Worm (Caenorhabditis elegans) whole organism, L4 larva: ENCODE data around the gene Y43F8A.1.

Experiments
- D1046.2 ChIP-seq: fragments of 200-800 bp; sonication (Bioruptor generic); IDR thresholded peaks from 2 replicates; pipeline ENCODE4 v1.3.6; 2022; ENCODE audit warnings: missing genetic modification characterization, missing compliant biosample characterization
- F10B5.3 ChIP-seq: sonication (generic microtip); optimal IDR thresholded peaks from 2 replicates; lab custom pipeline; 2016; ENCODE audit warnings: mild to moderate bottlenecking, missing genetic modification characterization, missing compliant biosample characterization
- F44E2.7 ChIP-seq: fragments of 200-800 bp; sonication (Bioruptor generic); IDR thresholded peaks from 2 replicates; pipeline ENCODE4 v2.1.2; 2022; ENCODE audit warnings: missing genetic modification characterization, missing compliant biosample characterization
- F49E8.2 ChIP-seq: sonication (generic microtip); optimal IDR thresholded peaks from 2 replicates; lab custom pipeline; 2016; ENCODE audit warnings: missing compliant biosample characterization, mild to moderate bottlenecking, missing genetic modification characterization, borderline replicate concordance
- Y105C5A.15 ChIP-seq: fragments of 200-800 bp; sonication (Bioruptor generic); IDR thresholded peaks from 2 replicates; pipeline ENCODE4 v1.3.6; 2022; ENCODE audit warnings: missing genetic modification characterization, missing compliant biosample characterization
- Y75B8A.6 ChIP-seq: fragments of 200-800 bp; sonication (Bioruptor generic); IDR thresholded peaks from 2 replicates; pipeline ENCODE4 v1.3.6; 2022; ENCODE audit warnings: missing genetic modification reagents, missing genetic modification characterization, missing compliant biosample characterization
- ZK546.5 ChIP-seq, 2 experiments: sonication (generic microtip); optimal IDR thresholded peaks; 2 replicates each; lab custom pipeline; 2017; ENCODE audit warnings: missing biosample characterization in 2 of 2, missing genetic modification characterization in 2 of 2
- ama-1 ChIP-seq: fragments of 150-350 bp; optimal IDR thresholded peaks from 2 replicates; lab custom pipeline; 2014; ENCODE audit warnings: inconsistent platforms, mixed read lengths
- arid-1 ChIP-seq: fragments of 200-800 bp; sonication (Bioruptor generic); conservative IDR thresholded peaks from 2 replicates; pipeline ENCODE4 v1.3.6; 2022; ENCODE audit warnings: missing genetic modification reagents, missing genetic modification characterization, missing compliant biosample characterization
- attf-4 ChIP-seq: sonication (generic microtip); optimal IDR thresholded peaks from 3 replicates; lab custom pipeline; 2017; ENCODE audit warnings: missing biosample characterization, missing genetic modification characterization
- ceh-28 ChIP-seq: fragments of 150-350 bp; optimal IDR thresholded peaks from 2 replicates; lab custom pipeline; 2014; ENCODE audit warnings: missing biosample characterization, missing genetic modification reagents, missing genetic modification characterization
- ceh-32 ChIP-seq: sonication (generic microtip); optimal IDR thresholded peaks from 2 replicates; lab custom pipeline; 2016; ENCODE audit warnings: mild to moderate bottlenecking, missing genetic modification characterization, missing compliant biosample characterization; ENCODE audit not compliant: poor library complexity
- ceh-62 ChIP-seq: sonication (generic microtip); optimal IDR thresholded peaks from 2 replicates; lab custom pipeline; 2017; ENCODE audit warnings: missing biosample characterization, missing genetic modification characterization
- ceh-82 ChIP-seq: sonication (generic microtip); optimal IDR thresholded peaks from 2 replicates; lab custom pipeline; 2017; ENCODE audit warnings: missing biosample characterization, missing genetic modification characterization
- daf-16 ChIP-seq, 3 experiments: sonication (generic microtip); optimal IDR thresholded peaks; 2 replicates each; lab custom pipeline; 2016 to 2017; ENCODE audit warnings: missing genetic modification characterization in 3 of 3, missing genetic modification reagents in 3 of 3, mild to moderate bottlenecking in 2 of 3, missing compliant biosample characterization in 2 of 3, missing biosample characterization in 1 of 3, moderate library complexity in 1 of 3
- dmd-6 ChIP-seq: fragments of 200-800 bp; sonication (Bioruptor generic); IDR thresholded peaks from 2 replicates; pipeline ENCODE4 v1.3.6; 2022; ENCODE audit warnings: missing genetic modification reagents, missing genetic modification characterization, missing compliant biosample characterization
- duxl-1 ChIP-seq: sonication (generic microtip); optimal IDR thresholded peaks from 2 replicates; lab custom pipeline; 2016; ENCODE audit warnings: mild to moderate bottlenecking, missing genetic modification characterization, moderate library complexity, missing compliant biosample characterization; ENCODE audit not compliant: poor library complexity
- egl-27 ChIP-seq: sonication (generic microtip); optimal IDR thresholded peaks from 3 replicates; lab custom pipeline; 2017; ENCODE audit warnings: missing biosample characterization, missing genetic modification reagents, missing genetic modification characterization
- hlh-11 ChIP-seq: fragments of 200-800 bp; sonication (Bioruptor generic); optimal IDR thresholded peaks from 2 replicates; lab custom pipeline; 2018; ENCODE audit warnings: mild to moderate bottlenecking, missing genetic modification characterization, missing compliant biosample characterization
- hlh-30 ChIP-seq: sonication (generic microtip); optimal IDR thresholded peaks from 2 replicates; lab custom pipeline; 2017; ENCODE audit warnings: antibody characterized with exemption, mild to moderate bottlenecking, missing genetic modification characterization, missing compliant biosample characterization; ENCODE audit not compliant: insufficient read depth
- lin-29 ChIP-seq: fragments of 200-800 bp; sonication (Bioruptor generic); IDR thresholded peaks from 2 replicates; pipeline ENCODE4 v1.3.6; 2022; ENCODE audit warnings: missing genetic modification reagents, missing genetic modification characterization, missing compliant biosample characterization
- lin-38 ChIP-seq: fragments of 200-800 bp; sonication (Bioruptor generic); IDR thresholded peaks from 2 replicates; pipeline ENCODE4 v1.3.6; 2022; ENCODE audit warnings: missing genetic modification reagents, missing genetic modification characterization, missing compliant biosample characterization
- lin-39 ChIP-seq: fragments of 150-350 bp; optimal IDR thresholded peaks from 2 replicates; lab custom pipeline; 2014; ENCODE audit warnings: missing biosample characterization, missing genetic modification reagents, missing genetic modification characterization
- lir-3 ChIP-seq: sonication (generic microtip); optimal IDR thresholded peaks from 2 replicates; lab custom pipeline; 2016; ENCODE audit warnings: mild to moderate bottlenecking, missing genetic modification characterization, missing compliant biosample characterization
- lsy-2 ChIP-seq, 2 experiments: fragments of 150-350 bp in 1 of 2; sonication (generic microtip) in 1 of 2; optimal IDR thresholded peaks; 2 replicates each; lab custom pipeline; 2014 to 2017; ENCODE audit warnings: missing biosample characterization in 2 of 2, missing genetic modification characterization in 2 of 2
- madf-5 ChIP-seq, 2 experiments: fragments of 200-800 bp; sonication (Bioruptor generic); IDR thresholded peaks; 2 replicates each; pipeline ENCODE4 v1.3.6; 2022; ENCODE audit warnings: missing compliant biosample characterization in 2 of 2, missing genetic modification characterization in 2 of 2
- mdt-29 ChIP-seq: fragments of 200-800 bp; sonication (Bioruptor generic); IDR thresholded peaks from 2 replicates; pipeline ENCODE4 v1.3.6; 2022; ENCODE audit warnings: missing genetic modification reagents, missing genetic modification characterization, missing compliant biosample characterization
- mes-2 ChIP-seq: sonication (generic microtip); optimal IDR thresholded peaks from 2 replicates; lab custom pipeline; 2016; ENCODE audit warnings: missing genotype, mild to moderate bottlenecking, missing genetic modification characterization, missing compliant biosample characterization; ENCODE audit not compliant: poor library complexity, severe bottlenecking
- mxl-2 ChIP-seq: fragments of 200-800 bp; sonication (Bioruptor generic); conservative IDR thresholded peaks from 2 replicates; pipeline ENCODE4 v1.3.6; 2022; ENCODE audit warnings: missing genetic modification reagents, missing genetic modification characterization, missing compliant biosample characterization
- mxl-3 ChIP-seq: fragments of 200-800 bp; sonication (Bioruptor generic); optimal IDR thresholded peaks from 2 replicates; lab custom pipeline; 2018; ENCODE audit warnings: mild to moderate bottlenecking, missing genetic modification characterization, missing compliant biosample characterization
- nhr-102 ChIP-seq: sonication (generic microtip); optimal IDR thresholded peaks from 2 replicates; lab custom pipeline; 2016; ENCODE audit warnings: mild to moderate bottlenecking, missing genetic modification characterization, moderate library complexity, missing compliant biosample characterization
- nhr-28 ChIP-seq: fragments of 150-350 bp; optimal IDR thresholded peaks from 2 replicates; lab custom pipeline; 2014; ENCODE audit warnings: missing biosample characterization, missing genetic modification characterization
- nhr-48 ChIP-seq: sonication (generic microtip); optimal IDR thresholded peaks from 2 replicates; lab custom pipeline; 2016; ENCODE audit warnings: mild to moderate bottlenecking, missing genetic modification characterization, missing compliant biosample characterization
- pqm-1 ChIP-seq: sonication (generic microtip); optimal IDR thresholded peaks from 2 replicates; lab custom pipeline; 2017; ENCODE audit warnings: missing biosample characterization, missing genetic modification characterization
- sdz-12 ChIP-seq: fragments of 200-800 bp; sonication (Bioruptor generic); optimal IDR thresholded peaks from 2 replicates; lab custom pipeline; 2018; ENCODE audit warnings: mild to moderate bottlenecking, missing genetic modification characterization, missing compliant biosample characterization
- set-16 ChIP-seq: fragments of 200-800 bp; sonication (Bioruptor generic); IDR thresholded peaks from 2 replicates; pipeline ENCODE4 v1.3.6; 2022; ENCODE audit warnings: missing genetic modification reagents, missing genetic modification characterization, missing compliant biosample characterization
- unc-39 ChIP-seq: sonication (generic microtip); optimal IDR thresholded peaks from 2 replicates; lab custom pipeline; 2017; ENCODE audit warnings: missing biosample characterization, missing genetic modification characterization
- unc-62 ChIP-seq, 3 experiments: fragments of 150-350 bp in 1 of 3; sonication (generic microtip); optimal IDR thresholded peaks in 2 of 3; peaks in 1 of 3; 1 replicate in 1 of 3; 2 replicates in 2 of 3; lab custom pipeline; 2014 to 2017; ENCODE audit warnings: missing biosample characterization in 3 of 3, missing genetic modification characterization in 3 of 3, missing genetic modification reagents in 3 of 3, missing genotype in 1 of 3
- zfp-2 ChIP-seq: sonication (generic microtip); optimal IDR thresholded peaks from 2 replicates; lab custom pipeline; 2016; ENCODE audit warnings: mild to moderate bottlenecking, missing genetic modification characterization, missing compliant biosample characterization
- zfp-3 ChIP-seq: fragments of 200-800 bp; sonication (Bioruptor generic); conservative IDR thresholded peaks from 2 replicates; pipeline ENCODE4 v1.3.6; 2022; ENCODE audit warnings: missing genetic modification reagents, missing genetic modification characterization, missing compliant biosample characterization
- zip-11 ChIP-seq: fragments of 200-800 bp; sonication (Bioruptor generic); IDR thresholded peaks from 2 replicates; pipeline ENCODE4 v1.3.6; 2022; ENCODE audit warnings: missing genetic modification characterization, missing compliant biosample characterization
- zip-2 ChIP-seq: fragments of 150-350 bp; optimal IDR thresholded peaks from 2 replicates; lab custom pipeline; 2014; ENCODE audit warnings: missing biosample characterization, missing genetic modification characterization
- ztf-11 ChIP-seq: fragments of 150-350 bp; optimal IDR thresholded peaks from 2 replicates; lab custom pipeline; 2014; ENCODE audit warnings: missing biosample characterization, missing genetic modification characterization

The Y43F8A.1 gene

ce11 chrV:19416475-19416874, 46.2 kb downstream of the Y43F8A.1 start, which contains the start of the genes C25F9.4 and C25F9.9:
Gene C25F9.4, minus strand, starts transcription at chrV:19416575.
Gene C25F9.9, plus strand, starts transcription at chrV:19416611.
- TF ChIP-seq pqm-1 (peak; percentile 41), attf-4 (tag; lab: Kevin White, UChicago) (no peak), daf-16 (GFP tag; optimal IDR thresholded peaks at IDR 0.05; lab: Kevin White, UChicago) (no peak), daf-16 (tag; optimal IDR thresholded peaks at IDR 0.05; lab: Kevin White, UChicago) (peak; percentile 27), lin-39 (tag; lab: Kevin White, UChicago) (no peak), lir-3 (tag; lab: Kevin White, UChicago) (no peak), zip-11 (no peak), nhr-102 (tag; lab: Kevin White, UChicago) (no peak), ceh-32 (no peak), madf-5 (GFP tag; IDR thresholded peaks at IDR 0.05; lab: Robert Waterston, UW) (no peak), nhr-28 (tag; lab: Kevin White, UChicago) (peak; percentile 20), duxl-1 (tag; lab: Kevin White, UChicago) (no peak), lin-29 (GFP tag; lab: Robert Waterston, UW) (no peak), F10B5.3 (tag; lab: Kevin White, UChicago) (no peak), F44E2.7 (GFP tag; lab: Robert Waterston, UW) (no peak), mxl-3 (GFP tag; lab: Kevin White, UChicago) (no peak), D1046.2 (GFP tag; lab: Robert Waterston, UW) (no peak), ztf-11 (tag; lab: Kevin White, UChicago) (no peak), zfp-2 (no peak), F49E8.2 (tag; lab: Kevin White, UChicago) (no peak), unc-39 (tag; lab: Kevin White, UChicago) (no peak), mdt-29 (GFP tag; lab: Robert Waterston, UW) (no peak), egl-27 (no peak), sdz-12 (no peak), zfp-3 (GFP tag; lab: Robert Waterston, UW) (no peak), ceh-62 (tag; lab: Kevin White, UChicago) (no peak), ceh-82 (no peak), hlh-11 (tag; lab: Kevin White, UChicago) (no peak), unc-62 (GFP tag; optimal IDR thresholded peaks at IDR 0.05 in 1 of 2; lab: Kevin White, UChicago) (peak in 1 of 2 experiments; percentile 29), unc-62 (tag; optimal IDR thresholded peaks at IDR 0.05; lab: Kevin White, UChicago) (no peak), Y105C5A.15 (GFP tag; lab: Robert Waterston, UW) (no peak), lsy-2 (tag; optimal IDR thresholded peaks at IDR 0.05; lab: Kevin White, UChicago) (no peak), hlh-30 (tag; lab: Kevin White, UChicago) (no peak), nhr-48 (no peak), set-16 (no peak), mes-2 (tag; lab: Kevin White, UChicago) (no peak), ZK546.5 (tag; optimal IDR thresholded peaks at IDR 0.05; lab: Kevin White, UChicago) (no peak), dmd-6 (GFP tag; lab: Robert Waterston, UW) (peak; percentile 36; the same call in 1 of the 2 replicates), ceh-28 (tag; lab: Kevin White, UChicago) (no peak), zip-2 (tag; lab: Kevin White, UChicago) (no peak), mxl-2 (GFP tag; lab: Robert Waterston, UW) (no peak), Y75B8A.6 (GFP tag; lab: Robert Waterston, UW) (no peak), lin-38 (GFP tag; lab: Robert Waterston, UW) (no peak), ama-1 (lab: Kevin White, UChicago) (no peak), arid-1 (GFP tag; lab: Robert Waterston, UW) (no peak)
